Worm (Caenorhabditis elegans): Measurements from ENCODE around the gene ceh-28.

ceh-28 gene

DNA sequence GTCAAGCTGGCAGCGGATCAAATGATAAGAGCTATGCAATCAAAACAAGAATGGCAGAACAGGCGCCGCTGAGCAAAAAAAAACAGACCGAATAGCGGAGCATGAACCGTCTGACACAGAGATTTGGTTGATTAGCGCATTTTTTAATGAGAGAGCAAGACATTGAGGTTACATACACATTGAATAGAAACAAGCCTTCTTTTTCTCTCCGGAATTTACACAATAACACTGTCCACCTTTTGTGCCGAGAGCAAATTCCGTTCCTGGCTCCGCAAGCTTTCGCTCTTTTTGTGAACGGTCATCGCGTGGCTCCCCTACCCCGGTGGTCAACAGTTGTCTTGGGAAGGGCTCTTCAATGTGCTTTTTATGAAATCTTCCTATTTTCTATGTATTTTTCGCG is 18.9 kb upstream of the ceh-28 start, which contains the start of gene K03A11.6:
K03A11.6 (plus strand) TSS at position 301 of the 400 bp plus-strand sequence.
- TF ChIP-seq ceh-16 (tag; optimal IDR thresholded peaks at IDR 0.05) = no peak
- no peak for TF ChIP-seq egl-27 (tag; optimal IDR thresholded peaks at IDR 0.05)
- no peak for TF ChIP-seq R02D3.7 (tag; optimal IDR thresholded peaks at IDR 0.05)
- TF ChIP-seq pqm-1 (tag; optimal IDR thresholded peaks at IDR 0.05) = no peak
- no peak for TF ChIP-seq nhr-67 (tag; optimal IDR thresholded peaks at IDR 0.05)
- no peak for TF ChIP-seq ztf-11 (tag; optimal IDR thresholded peaks at IDR 0.05)
- TF ChIP-seq elt-2 (tag; optimal IDR thresholded peaks at IDR 0.05) = no peak
- no peak for TF ChIP-seq snpc-4 (tag; optimal IDR thresholded peaks at IDR 0.05)

DNA sequence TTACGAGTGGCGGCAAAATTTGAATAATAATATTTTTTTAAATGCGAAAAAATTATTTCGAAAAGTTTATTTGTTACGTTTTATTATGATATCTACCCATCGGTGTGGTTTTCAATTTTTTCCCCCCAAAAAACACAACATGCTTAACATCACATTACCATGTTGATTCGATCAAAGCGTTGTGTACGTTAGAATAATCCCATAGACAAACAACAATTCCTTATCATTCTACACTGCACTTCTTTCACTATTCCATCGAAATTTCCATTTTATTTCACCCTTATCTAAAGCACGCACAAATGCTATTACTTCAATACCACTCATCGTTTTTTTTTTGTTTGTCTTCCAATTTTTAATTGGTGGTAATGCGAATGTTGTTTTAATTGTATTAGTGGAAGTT is 14.5 kb upstream of the ceh-28 start:
- TF ChIP-seq eor-1 (tag; optimal IDR thresholded peaks at IDR 0.05) (no peak), nhr-67 (tag; optimal IDR thresholded peaks at IDR 0.05) (no peak), pqm-1 (tag; optimal IDR thresholded peaks at IDR 0.05) (peak; percentile 51), jun-1 (tag; optimal IDR thresholded peaks at IDR 0.05) (peak; percentile 6), pha-4 (tag; optimal IDR thresholded peaks at IDR 0.05) (peak; percentile 78), skn-1 (tag; optimal IDR thresholded peaks at IDR 0.05) (peak; percentile 11), fkh-10 (GFP tag; optimal IDR thresholded peaks at IDR 0.05) (no peak), elt-2 (tag; optimal IDR thresholded peaks at IDR 0.05) (peak; percentile 88)

DNA sequence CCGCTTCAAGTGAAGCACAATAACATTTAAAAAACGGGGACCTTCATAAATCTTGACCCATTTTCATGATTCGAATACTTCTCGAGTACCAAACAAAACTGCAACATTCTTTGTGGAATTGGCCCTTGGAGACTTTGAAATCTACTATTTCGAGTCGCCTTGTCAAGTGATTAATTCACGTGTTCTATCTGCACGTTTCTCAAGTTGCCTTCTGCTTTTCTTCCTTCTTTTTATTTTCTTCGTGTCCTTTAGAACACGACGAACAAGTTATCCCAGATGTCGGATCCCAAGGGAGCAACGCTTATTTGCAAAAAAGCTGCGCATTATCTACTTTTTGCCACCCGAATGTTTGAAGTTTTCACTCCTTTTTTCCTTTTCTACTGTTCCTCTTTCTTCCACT is 13.1 kb upstream of the ceh-28 start:
- no peak for TF ChIP-seq nhr-76 (tag; optimal IDR thresholded peaks at IDR 0.05)

DNA sequence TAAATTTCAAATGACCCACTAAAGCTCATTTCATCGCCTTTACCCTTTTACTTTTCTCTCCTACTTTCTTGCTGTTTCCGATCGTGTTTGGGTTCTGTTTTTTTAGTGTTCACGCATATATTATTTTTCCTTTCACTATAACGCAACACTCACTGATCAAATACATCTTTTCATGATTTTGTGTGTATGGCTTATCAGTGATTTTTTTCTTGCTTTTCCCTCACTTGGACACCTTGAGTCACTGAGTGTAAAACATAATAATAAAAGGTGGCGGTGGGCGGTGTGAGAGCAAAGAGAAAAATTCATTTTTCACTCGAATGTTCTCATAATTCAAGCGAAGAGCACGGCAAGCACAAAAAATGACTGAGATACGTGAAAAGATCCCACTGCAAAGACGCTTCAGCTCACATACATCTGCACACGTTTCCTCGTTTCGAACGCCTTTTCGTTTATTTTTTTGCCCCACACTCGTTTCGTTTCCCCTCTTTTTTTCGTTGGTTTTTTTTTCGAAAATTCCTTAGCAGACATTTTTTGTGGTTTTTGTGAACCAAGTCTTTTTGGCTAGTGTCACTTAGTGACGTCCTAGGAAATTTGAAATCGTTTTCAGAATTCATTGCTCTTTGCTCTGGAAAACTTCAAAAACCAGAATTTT is 11.4 kb upstream of the ceh-28 start, which contains the start of gene K03A11.5:
K03A11.5 (plus strand) TSS at position 602 of the 652 bp plus-strand sequence.
- TF ChIP-seq egl-5 (tag; optimal IDR thresholded peaks at IDR 0.05) (peak; percentile 25), elt-2 (tag; optimal IDR thresholded peaks at IDR 0.05) (peak; percentile 39), ceh-82 (tag; optimal IDR thresholded peaks at IDR 0.05) (no peak), ceh-9 (tag; optimal IDR thresholded peaks at IDR 0.05) (no peak)

DNA sequence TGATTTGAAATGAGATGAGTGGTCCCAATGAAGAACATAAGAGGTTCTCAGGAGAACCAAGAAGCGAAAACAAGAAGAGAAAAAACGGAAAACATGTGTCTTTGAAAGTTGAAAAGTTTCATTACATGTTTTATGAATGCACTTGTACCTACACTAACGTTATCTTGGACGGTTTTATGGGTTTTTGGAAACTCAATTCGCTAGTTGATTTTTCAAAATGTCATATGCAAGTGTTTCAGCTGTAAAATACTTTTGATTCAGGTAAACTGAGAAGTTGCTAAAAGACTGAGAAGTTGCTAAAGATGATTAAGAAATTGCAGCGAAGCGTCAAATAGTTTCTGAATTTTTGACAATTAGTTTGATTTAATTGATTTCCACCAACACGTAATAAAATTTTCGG is 3.4 kb upstream of the ceh-28 start, which contains the start of gene cpx-2:
cpx-2 (minus strand) TSS at position 101 of the 400 bp plus-strand sequence.
- TF ChIP-seq unc-39 (tag; optimal IDR thresholded peaks at IDR 0.05) (no peak), nhr-11 (tag; optimal IDR thresholded peaks at IDR 0.05) (no peak), nhr-76 (tag; optimal IDR thresholded peaks at IDR 0.05) (no peak), lsy-12 (tag; optimal IDR thresholded peaks at IDR 0.05) (no peak), fkh-10 (GFP tag; optimal IDR thresholded peaks at IDR 0.05) (no peak), nhr-12 (tag; optimal IDR thresholded peaks at IDR 0.05) (no peak), elt-3 (tag; optimal IDR thresholded peaks at IDR 0.05) (no peak), lin-15B (tag; optimal IDR thresholded peaks at IDR 0.05) (no peak), zag-1 (tag; optimal IDR thresholded peaks at IDR 0.05) (no peak), nhr-237 (tag; optimal IDR thresholded peaks at IDR 0.05) (no peak), hmg-11 (tag; optimal IDR thresholded peaks at IDR 0.05) (no peak)

DNA sequence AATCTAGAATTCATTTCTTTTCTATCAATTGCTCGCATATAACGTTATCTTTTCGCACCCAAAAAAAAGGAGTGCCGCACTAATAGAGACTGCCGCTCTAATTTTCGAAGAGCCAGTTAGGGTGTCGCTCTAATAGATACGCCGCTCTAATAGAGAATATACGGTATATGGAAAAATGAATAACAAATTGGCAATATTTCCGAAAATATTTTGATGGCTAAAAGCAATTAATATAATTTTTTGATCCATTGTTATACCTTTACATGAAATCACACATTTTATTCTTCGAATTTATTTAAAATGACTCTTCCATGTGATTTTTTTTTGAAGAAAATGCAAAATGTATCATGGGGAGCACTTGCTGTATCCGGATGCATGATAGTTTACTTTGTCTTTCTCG is 3.4 kb downstream of the ceh-28 start, which contains the start of gene K03A11.4:
K03A11.4 (plus strand) TSS at position 301 of the 400 bp plus-strand sequence.
- no peak for TF ChIP-seq fos-1 (tag; optimal IDR thresholded peaks at IDR 0.05)
- TF ChIP-seq unc-39 (tag; optimal IDR thresholded peaks at IDR 0.05) = no peak
- no peak for TF ChIP-seq egl-5 (tag; optimal IDR thresholded peaks at IDR 0.05)
- TF ChIP-seq tbx-2 (tag; optimal IDR thresholded peaks at IDR 0.05) = no peak
- no peak for TF ChIP-seq nfya-1 (tag; optimal IDR thresholded peaks at IDR 0.05; ENCODE audit: insufficient read depth)
- TF ChIP-seq lin-15B (tag; optimal IDR thresholded peaks at IDR 0.05) = no peak
- TF ChIP-seq ceh-28 (tag; optimal IDR thresholded peaks at IDR 0.05) = no peak
- TF ChIP-seq fkh-10 (GFP tag; optimal IDR thresholded peaks at IDR 0.05) = no peak
- no peak for TF ChIP-seq nhr-43 (tag; optimal IDR thresholded peaks at IDR 0.05; ENCODE audit: poor library complexity, severe bottlenecking)
- no peak for TF ChIP-seq nhr-67 (tag; optimal IDR thresholded peaks at IDR 0.05)

Measured in whole organism, L3 larva.